Worm (Caenorhabditis elegans) whole organism, L4 larva: ENCODE measurements around the gene srh-223.

Experiments used
- F10B5.3 ChIP-seq: sonication (generic microtip); optimal IDR thresholded peaks from 2 replicates; lab custom pipeline; 2016; ENCODE audit warnings: mild to moderate bottlenecking, missing genetic modification characterization, missing compliant biosample characterization
- F44E2.7 ChIP-seq: fragments of 200-800 bp; sonication (Bioruptor generic); IDR thresholded peaks from 2 replicates; pipeline ENCODE4 v2.1.2; 2022; ENCODE audit warnings: missing genetic modification characterization, missing compliant biosample characterization
- F49E8.2 ChIP-seq: sonication (generic microtip); optimal IDR thresholded peaks from 2 replicates; lab custom pipeline; 2016; ENCODE audit warnings: missing compliant biosample characterization, mild to moderate bottlenecking, missing genetic modification characterization, borderline replicate concordance
- Y105C5A.15 ChIP-seq: fragments of 200-800 bp; sonication (Bioruptor generic); IDR thresholded peaks from 2 replicates; pipeline ENCODE4 v1.3.6; 2022; ENCODE audit warnings: missing genetic modification characterization, missing compliant biosample characterization
- Y48G9A.11 ChIP-seq: fragments of 200-800 bp; sonication (Bioruptor generic); IDR thresholded peaks from 2 replicates; pipeline ENCODE4 v1.3.6; 2022; ENCODE audit warnings: missing genetic modification reagents, missing genetic modification characterization, missing compliant biosample characterization
- Y5F2A.4 ChIP-seq: fragments of 200-800 bp; sonication (Bioruptor generic); optimal IDR thresholded peaks from 2 replicates; lab custom pipeline; 2018; ENCODE audit warnings: mild to moderate bottlenecking, missing genetic modification characterization, missing compliant biosample characterization
- ZK337.2 ChIP-seq: fragments of 200-800 bp; sonication (Bioruptor generic); IDR thresholded peaks from 2 replicates; pipeline ENCODE4 v1.3.6; 2022; ENCODE audit warnings: missing genetic modification reagents, missing genetic modification characterization, missing compliant biosample characterization
- ZK546.5 ChIP-seq, 2 experiments: sonication (generic microtip); optimal IDR thresholded peaks; 2 replicates each; lab custom pipeline; 2017; ENCODE audit warnings: missing biosample characterization in 2 of 2, missing genetic modification characterization in 2 of 2
- ceh-28 ChIP-seq: fragments of 150-350 bp; optimal IDR thresholded peaks from 2 replicates; lab custom pipeline; 2014; ENCODE audit warnings: missing biosample characterization, missing genetic modification reagents, missing genetic modification characterization
- ceh-62 ChIP-seq: sonication (generic microtip); optimal IDR thresholded peaks from 2 replicates; lab custom pipeline; 2017; ENCODE audit warnings: missing biosample characterization, missing genetic modification characterization
- ceh-82 ChIP-seq: sonication (generic microtip); optimal IDR thresholded peaks from 2 replicates; lab custom pipeline; 2017; ENCODE audit warnings: missing biosample characterization, missing genetic modification characterization
- ces-1 ChIP-seq: fragments of 150-350 bp; sonication (generic microtip); optimal IDR thresholded peaks from 4 replicates; lab custom pipeline; 2014; ENCODE audit warnings: missing biosample characterization, missing genetic modification reagents, missing genetic modification characterization
- cey-2 ChIP-seq: sonication (generic microtip); optimal IDR thresholded peaks from 3 replicates; lab custom pipeline; 2017; ENCODE audit warnings: missing genetic modification characterization, mild to moderate bottlenecking, missing compliant biosample characterization, antibody characterized with exemption, borderline replicate concordance; ENCODE audit not compliant: insufficient read depth
- daf-16 ChIP-seq, 3 experiments: sonication (generic microtip); optimal IDR thresholded peaks; 2 replicates each; lab custom pipeline; 2016 to 2017; ENCODE audit warnings: missing genetic modification characterization in 3 of 3, missing genetic modification reagents in 3 of 3, mild to moderate bottlenecking in 2 of 3, missing compliant biosample characterization in 2 of 3, missing biosample characterization in 1 of 3, moderate library complexity in 1 of 3
- duxl-1 ChIP-seq: sonication (generic microtip); optimal IDR thresholded peaks from 2 replicates; lab custom pipeline; 2016; ENCODE audit warnings: mild to moderate bottlenecking, missing genetic modification characterization, moderate library complexity, missing compliant biosample characterization; ENCODE audit not compliant: poor library complexity
- egl-27 ChIP-seq: sonication (generic microtip); optimal IDR thresholded peaks from 3 replicates; lab custom pipeline; 2017; ENCODE audit warnings: missing biosample characterization, missing genetic modification reagents, missing genetic modification characterization
- egl-43 ChIP-seq: fragments of 200-800 bp; sonication (Bioruptor generic); IDR thresholded peaks from 2 replicates; pipeline ENCODE4 v1.3.6; 2022; ENCODE audit warnings: missing genetic modification reagents, missing genetic modification characterization, missing compliant biosample characterization
- fkh-10 ChIP-seq: fragments of 150-350 bp; optimal IDR thresholded peaks from 2 replicates; lab custom pipeline; 2014; ENCODE audit warnings: missing biosample characterization, missing genetic modification reagents, missing genetic modification characterization
- hif-1 ChIP-seq, 2 experiments: sonication (generic microtip); optimal IDR thresholded peaks; 2 replicates each; lab custom pipeline; 2016 to 2017; ENCODE audit warnings: missing compliant biosample characterization in 2 of 2, missing genetic modification characterization in 2 of 2, missing genetic modification reagents in 2 of 2, missing genotype in 2 of 2, mild to moderate bottlenecking in 1 of 2
- hlh-30 ChIP-seq: sonication (generic microtip); optimal IDR thresholded peaks from 2 replicates; lab custom pipeline; 2017; ENCODE audit warnings: antibody characterized with exemption, mild to moderate bottlenecking, missing genetic modification characterization, missing compliant biosample characterization; ENCODE audit not compliant: insufficient read depth
- lin-15B ChIP-seq: fragments of 150-350 bp; sonication (generic microtip); optimal IDR thresholded peaks from 3 replicates; lab custom pipeline; 2014; ENCODE audit warnings: missing biosample characterization, missing genetic modification characterization
- lin-29 ChIP-seq: fragments of 200-800 bp; sonication (Bioruptor generic); IDR thresholded peaks from 2 replicates; pipeline ENCODE4 v1.3.6; 2022; ENCODE audit warnings: missing genetic modification reagents, missing genetic modification characterization, missing compliant biosample characterization
- lin-38 ChIP-seq: fragments of 200-800 bp; sonication (Bioruptor generic); IDR thresholded peaks from 2 replicates; pipeline ENCODE4 v1.3.6; 2022; ENCODE audit warnings: missing genetic modification reagents, missing genetic modification characterization, missing compliant biosample characterization
- madf-9 ChIP-seq: fragments of 200-800 bp; sonication (Bioruptor generic); conservative IDR thresholded peaks from 2 replicates; pipeline ENCODE4 v1.3.6; 2022; ENCODE audit warnings: missing genetic modification reagents, missing genetic modification characterization, missing compliant biosample characterization
- mdt-29 ChIP-seq: fragments of 200-800 bp; sonication (Bioruptor generic); IDR thresholded peaks from 2 replicates; pipeline ENCODE4 v1.3.6; 2022; ENCODE audit warnings: missing genetic modification reagents, missing genetic modification characterization, missing compliant biosample characterization
- mep-1 ChIP-seq: fragments of 150-350 bp; sonication (generic microtip); optimal IDR thresholded peaks from 3 replicates; lab custom pipeline; 2014; ENCODE audit warnings: missing biosample characterization, missing genetic modification characterization
- nhr-102 ChIP-seq: sonication (generic microtip); optimal IDR thresholded peaks from 2 replicates; lab custom pipeline; 2016; ENCODE audit warnings: mild to moderate bottlenecking, missing genetic modification characterization, moderate library complexity, missing compliant biosample characterization
- nhr-111 ChIP-seq: fragments of 200-800 bp; sonication (Bioruptor generic); optimal IDR thresholded peaks from 2 replicates; lab custom pipeline; 2018; ENCODE audit warnings: mild to moderate bottlenecking, missing genetic modification characterization, missing compliant biosample characterization
- nhr-237 ChIP-seq: sonication (generic microtip); optimal IDR thresholded peaks from 2 replicates; lab custom pipeline; 2017; ENCODE audit warnings: missing biosample characterization, missing genetic modification characterization
- nhr-28 ChIP-seq: fragments of 150-350 bp; optimal IDR thresholded peaks from 2 replicates; lab custom pipeline; 2014; ENCODE audit warnings: missing biosample characterization, missing genetic modification characterization
- nhr-41 ChIP-seq: fragments of 200-800 bp; sonication (Bioruptor generic); IDR thresholded peaks from 2 replicates; pipeline ENCODE4 v1.3.6; 2022; ENCODE audit warnings: missing genetic modification reagents, missing genetic modification characterization, missing compliant biosample characterization
- nhr-76 ChIP-seq: fragments of 150-350 bp; optimal IDR thresholded peaks from 2 replicates; lab custom pipeline; 2014; ENCODE audit warnings: missing biosample characterization, missing genetic modification characterization
- nhr-77 ChIP-seq: fragments of 150-350 bp; optimal IDR thresholded peaks from 2 replicates; lab custom pipeline; 2014; ENCODE audit warnings: missing biosample characterization, missing genetic modification characterization
- php-3 ChIP-seq: fragments of 200-800 bp; sonication (Bioruptor generic); IDR thresholded peaks from 2 replicates; pipeline ENCODE4 v1.3.6; 2022; ENCODE audit warnings: missing genetic modification reagents, missing genetic modification characterization, missing compliant biosample characterization
- pqm-1 ChIP-seq: sonication (generic microtip); optimal IDR thresholded peaks from 2 replicates; lab custom pipeline; 2017; ENCODE audit warnings: missing biosample characterization, missing genetic modification characterization
- saeg-2 ChIP-seq: fragments of 200-800 bp; sonication (Bioruptor generic); IDR thresholded peaks from 2 replicates; pipeline ENCODE4 v1.3.6; 2022; ENCODE audit warnings: missing genetic modification reagents, missing genetic modification characterization, missing compliant biosample characterization
- spr-1 ChIP-seq: sonication (generic microtip); optimal IDR thresholded peaks from 2 replicates; lab custom pipeline; 2016; ENCODE audit warnings: mild to moderate bottlenecking, missing genetic modification characterization, missing compliant biosample characterization
- tra-1 ChIP-seq: fragments of 200-800 bp; sonication (Bioruptor generic); IDR thresholded peaks from 2 replicates; pipeline ENCODE4 v1.3.6; 2022; ENCODE audit warnings: missing genetic modification reagents, missing genetic modification characterization, missing compliant biosample characterization
- unc-130 ChIP-seq: sonication (generic microtip); optimal IDR thresholded peaks from 2 replicates; lab custom pipeline; 2016; ENCODE audit warnings: missing genetic modification reagents, missing genetic modification characterization, missing compliant biosample characterization
- unc-39 ChIP-seq: sonication (generic microtip); optimal IDR thresholded peaks from 2 replicates; lab custom pipeline; 2017; ENCODE audit warnings: missing biosample characterization, missing genetic modification characterization
- unc-62 ChIP-seq, 3 experiments: fragments of 150-350 bp in 1 of 3; sonication (generic microtip); optimal IDR thresholded peaks in 2 of 3; peaks in 1 of 3; 1 replicate in 1 of 3; 2 replicates in 2 of 3; lab custom pipeline; 2014 to 2017; ENCODE audit warnings: missing biosample characterization in 3 of 3, missing genetic modification characterization in 3 of 3, missing genetic modification reagents in 3 of 3, missing genotype in 1 of 3
- zag-1 ChIP-seq: fragments of 150-350 bp; optimal IDR thresholded peaks from 2 replicates; lab custom pipeline; 2014; ENCODE audit warnings: missing biosample characterization, missing genetic modification characterization
- zip-11 ChIP-seq: fragments of 200-800 bp; sonication (Bioruptor generic); IDR thresholded peaks from 2 replicates; pipeline ENCODE4 v1.3.6; 2022; ENCODE audit warnings: missing genetic modification characterization, missing compliant biosample characterization
- ztf-7 ChIP-seq: fragments of 150-350 bp; optimal IDR thresholded peaks from 2 replicates; lab custom pipeline; 2014; ENCODE audit warnings: missing biosample characterization, missing genetic modification characterization

srh-223 gene

ce11 chrIV:4007697-4008096 lies 26.0 kb downstream of the srh-223 start, which contains the start of gene W02C12.2 (continued):
- 0 out of 2 replicates have a peak, but pooled peaks have one; percentile 35 for TF ChIP-seq egl-43 (GFP tag; lab: Robert Waterston, UW)
- no peak for TF ChIP-seq F49E8.2 (tag; lab: Kevin White, UChicago)
- no peak for TF ChIP-seq zag-1 (tag; lab: Kevin White, UChicago)

- TF ChIP-seq ztf-7 (tag; lab: Kevin White, UChicago) (no peak), Y48G9A.11 (GFP tag; lab: Robert Waterston, UW) (no peak), ces-1 (GFP tag; lab: Kevin White, UChicago) (no peak), php-3 (GFP tag; lab: Robert Waterston, UW) (no peak), ZK337.2 (no peak), duxl-1 (tag; lab: Kevin White, UChicago) (no peak), egl-27 (tag; lab: Kevin White, UChicago) (no peak), ceh-62 (tag; lab: Kevin White, UChicago) (no peak), tra-1 (GFP tag; lab: Robert Waterston, UW) (no peak), daf-16 (GFP tag; optimal IDR thresholded peaks at IDR 0.05; lab: Kevin White, UChicago) (no peak), daf-16 (tag; optimal IDR thresholded peaks at IDR 0.05; lab: Kevin White, UChicago) (peak; percentile 63), ZK546.5 (tag; optimal IDR thresholded peaks at IDR 0.05; lab: Kevin White, UChicago) (no peak), unc-130 (GFP tag; lab: Kevin White, UChicago) (no peak), Y105C5A.15 (GFP tag; lab: Robert Waterston, UW) (no peak), F49E8.2 (tag; lab: Kevin White, UChicago) (no peak), mdt-29 (GFP tag; lab: Robert Waterston, UW) (no peak), unc-39 (no peak), hif-1 (tag; optimal IDR thresholded peaks at IDR 0.05; lab: Kevin White, UChicago) (no peak), saeg-2 (no peak), hlh-30 (tag; lab: Kevin White, UChicago) (no peak), nhr-76 (no peak), lin-15B (no peak), spr-1 (tag; lab: Kevin White, UChicago) (no peak), nhr-102 (tag; lab: Kevin White, UChicago) (no peak), nhr-77 (tag; lab: Kevin White, UChicago) (peak; percentile 15), ceh-28 (tag; lab: Kevin White, UChicago) (no peak), fkh-10 (GFP tag; lab: Kevin White, UChicago) (no peak), nhr-28 (peak; percentile 65), mep-1 (tag; lab: Kevin White, UChicago) (no peak), zip-11 (no peak), lin-29 (GFP tag; lab: Robert Waterston, UW) (no peak), madf-9 (GFP tag; lab: Robert Waterston, UW) (no peak), cey-2 (tag; lab: Kevin White, UChicago) (no peak), F10B5.3 (no peak), F44E2.7 (GFP tag; lab: Robert Waterston, UW) (no peak), unc-62 (GFP tag; optimal IDR thresholded peaks at IDR 0.05 in 1 of 2; lab: Kevin White, UChicago) (peak in 1 of 2 experiments; percentile 73), unc-62 (tag; optimal IDR thresholded peaks at IDR 0.05; lab: Kevin White, UChicago) (no peak), pqm-1 (tag; lab: Kevin White, UChicago) (peak; percentile 0), ceh-82 (tag; lab: Kevin White, UChicago) (no peak), nhr-237 (tag; lab: Kevin White, UChicago) (no peak), nhr-41 (no peak), nhr-111 (GFP tag; lab: Kevin White, UChicago) (no peak), lin-38 (GFP tag; lab: Robert Waterston, UW) (no peak), Y5F2A.4 (GFP tag; lab: Kevin White, UChicago) (no peak)
Observed at ce11 chrIV:4008440-4008839, 26.7 kb downstream of the srh-223 start.
